Worm (Caenorhabditis elegans): Measurements from ENCODE around the gene T20D3.5.
"Not testable (repeated sequence)": the region's sequence is repeated elsewhere in the genome, so short reads cannot be mapped to it uniquely, and the experiment has no call there.

The T20D3.5 gene

ce11 chrIV:9310935-9311566 is 25.8 kb upstream of the T20D3.5 start:
- TF ChIP-seq zip-11 (GFP tag; IDR thresholded peaks at IDR 0.05) (no peak), lin-15B (tag; optimal IDR thresholded peaks at IDR 0.05) (no peak), set-16 (GFP tag; IDR thresholded peaks at IDR 0.05) (no peak), daf-16 (GFP tag; optimal IDR thresholded peaks at IDR 0.05) (no peak), daf-16 (tag; optimal IDR thresholded peaks at IDR 0.05) (peak; percentile 62), aha-1 (tag) (peak; percentile 91), T20F7.1 (GFP tag; optimal IDR thresholded peaks at IDR 0.05) (peak; percentile 13), nhr-77 (tag; optimal IDR thresholded peaks at IDR 0.05) (peak; percentile 74), zfp-2 (tag; optimal IDR thresholded peaks at IDR 0.05) (no peak), nhr-28 (tag; optimal IDR thresholded peaks at IDR 0.05) (peak; percentile 71), lin-1 (GFP tag; IDR thresholded peaks at IDR 0.05) (peak; percentile 20; the same call in 1 of the 2 replicates), mdl-1 (tag; optimal IDR thresholded peaks at IDR 0.05) (peak in 1 of 2 experiments; percentile 43), php-3 (GFP tag; IDR thresholded peaks at IDR 0.05) (0 out of 2 replicates have a peak, but pooled peaks have one; percentile 32), hlh-11 (tag; optimal IDR thresholded peaks at IDR 0.05) (peak; percentile 57), pqm-1 (tag; optimal IDR thresholded peaks at IDR 0.05) (peak; percentile 44)

ce11 chrIV:9312827-9313226 is 24.0 kb upstream of the T20D3.5 start, which contains the start of gene F49C12.7:
Gene F49C12.7, minus strand, starts transcription at chrIV:9312927.
- TF ChIP-seq rbr-2 (tag; optimal IDR thresholded peaks at IDR 0.05); saeg-2 (GFP tag; IDR thresholded peaks at IDR 0.05); dve-1 (tag; optimal IDR thresholded peaks at IDR 0.05; ENCODE audit: insufficient read depth): not testable (repeated sequence)

- no peak for TF ChIP-seq ztf-7 (tag; optimal IDR thresholded peaks at IDR 0.05)
- no peak for TF ChIP-seq mxl-3 (GFP tag; optimal IDR thresholded peaks at IDR 0.05)
- TF ChIP-seq nhr-25 (tag; optimal IDR thresholded peaks at IDR 0.05; ENCODE audit: borderline replicate concordance, insufficient read depth) = no peak
- no peak for TF ChIP-seq hlh-30 (tag; optimal IDR thresholded peaks at IDR 0.05; ENCODE audit: insufficient read depth)
- no peak for TF ChIP-seq lsy-2 (tag; optimal IDR thresholded peaks at IDR 0.05)
- no peak for TF ChIP-seq php-3 (GFP tag; IDR thresholded peaks at IDR 0.05)
- no peak for TF ChIP-seq zfp-3 (GFP tag; conservative IDR thresholded peaks at IDR 0.05)
- no peak for TF ChIP-seq lir-3 (tag; optimal IDR thresholded peaks at IDR 0.05)
- no peak for TF ChIP-seq vab-7 (GFP tag; IDR thresholded peaks at IDR 0.05)
- TF ChIP-seq attf-4 (tag; optimal IDR thresholded peaks at IDR 0.05) = no peak
- TF ChIP-seq mxl-2 (GFP tag; conservative IDR thresholded peaks at IDR 0.05) = no peak
- no peak for TF ChIP-seq ceh-28 (tag; optimal IDR thresholded peaks at IDR 0.05)
- TF ChIP-seq zip-2 (tag; optimal IDR thresholded peaks at IDR 0.05) = no peak
- TF ChIP-seq ama-1 (optimal IDR thresholded peaks at IDR 0.05) = no peak
- no peak for TF ChIP-seq sdz-12 (GFP tag; optimal IDR thresholded peaks at IDR 0.05)
- no peak for TF ChIP-seq daf-19 (GFP tag; conservative IDR thresholded peaks at IDR 0.05)
- TF ChIP-seq F26F4.8 (GFP tag; conservative IDR thresholded peaks at IDR 0.05) = no peak
- no peak for TF ChIP-seq Y75B8A.6 (GFP tag; IDR thresholded peaks at IDR 0.05)
- no peak for TF ChIP-seq duxl-1 (tag; optimal IDR thresholded peaks at IDR 0.05; ENCODE audit: poor library complexity)
- no peak for TF ChIP-seq lin-13 (GFP tag; optimal IDR thresholded peaks at IDR 0.05)
- TF ChIP-seq ceh-44 (GFP tag; IDR thresholded peaks at IDR 0.05) = no peak
- TF ChIP-seq rbr-2 (tag; optimal IDR thresholded peaks at IDR 0.05) = peak; percentile 19
- TF ChIP-seq hlh-11 (tag; optimal IDR thresholded peaks at IDR 0.05) = peak; percentile 30
- no peak for TF ChIP-seq snpc-4 (tag; optimal IDR thresholded peaks at IDR 0.05)
- TF ChIP-seq spr-3 (GFP tag; optimal IDR thresholded peaks at IDR 0.05) = no peak
- no peak for TF ChIP-seq pha-4 (GFP tag; IDR thresholded peaks at IDR 0.05)
- TF ChIP-seq pha-4 (tag; optimal IDR thresholded peaks at IDR 0.05) = no peak
- no peak for TF ChIP-seq zfp-2 (tag; optimal IDR thresholded peaks at IDR 0.05)
- no peak for TF ChIP-seq nhr-42 (GFP tag; IDR thresholded peaks at IDR 0.05)
- no peak for TF ChIP-seq saeg-2 (GFP tag; IDR thresholded peaks at IDR 0.05)
- peak in 1 of 2 experiments; percentile 9 for TF ChIP-seq mdl-1 (tag; optimal IDR thresholded peaks at IDR 0.05)
- TF ChIP-seq tag-97 (GFP tag; IDR thresholded peaks at IDR 0.05) = no peak
- no peak for TF ChIP-seq dmd-6 (GFP tag; IDR thresholded peaks at IDR 0.05)
- TF ChIP-seq jun-1 (tag; optimal IDR thresholded peaks at IDR 0.05) = no peak
Measured at ce11 chrIV:9316068-9316681, 20.7 kb upstream of the T20D3.5 start, which contains the start of the genes F49C12.9 and rpn-7. Gene F49C12.9, minus strand, starts transcription at chrIV:9316215. Gene rpn-7, plus strand, starts transcription at chrIV:9316631.

Data from whole organism, L4 larva.